Fruit fly (Drosophila melanogaster): ENCODE results near the gene CG42811.

DNA sequence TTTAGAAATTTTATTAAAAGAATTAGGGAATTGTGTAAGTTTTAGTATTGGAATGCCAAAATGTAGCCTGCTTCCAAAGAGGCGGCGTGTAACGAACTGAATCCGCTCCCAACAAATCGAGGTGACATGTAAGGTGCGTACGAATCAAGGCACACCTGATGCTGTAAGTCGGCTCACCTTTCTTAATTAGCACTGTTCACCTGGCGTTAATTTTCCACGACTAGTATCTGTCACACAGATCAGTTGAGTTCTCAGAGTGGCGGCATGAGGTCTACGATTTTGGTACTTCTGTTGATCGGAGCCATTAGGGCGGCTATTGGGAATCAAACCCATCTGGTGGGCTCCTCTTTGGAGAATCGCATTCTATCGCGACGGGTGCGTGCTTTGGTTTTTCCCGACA, 5.4 kb downstream of the CG42811 start, which contains the start of the genes CG5762 and CG33339:
- TF ChIP-seq achi (GFP tag; optimal IDR thresholded peaks at IDR 0.05) (no peak), CG3032 (tag; optimal IDR thresholded peaks at IDR 0.05) (no peak), Hr4 (GFP tag; optimal IDR thresholded peaks at IDR 0.05) (no peak), Eip75B (GFP tag; optimal IDR thresholded peaks at IDR 0.05) (no peak), Sox14 (GFP tag; optimal IDR thresholded peaks at IDR 0.05) (no peak), Sox102F (GFP tag; optimal IDR thresholded peaks at IDR 0.05) (no peak), CG11294 (GFP tag; IDR thresholded peaks at IDR 0.05) (no peak), eg (GFP tag; IDR thresholded peaks at IDR 0.05) (no peak)
